Worm (Caenorhabditis elegans): ENCODE results near the gene ilkp-1.

ce11 chrII:11076550-11076949 is 26.5 kb downstream of the ilkp-1 start:
- TF ChIP-seq ama-1 (optimal IDR thresholded peaks at IDR 0.05) (no peak), hmg-4 (GFP tag; optimal IDR thresholded peaks at IDR 0.05) (no peak), pes-1 (GFP tag; IDR thresholded peaks at IDR 0.05) (no peak), tbx-37 (GFP tag; conservative IDR thresholded peaks at IDR 0.05) (no peak), F13C5.2 (tag; optimal IDR thresholded peaks at IDR 0.05) (no peak), hmbx-1 (tag; optimal IDR thresholded peaks at IDR 0.05) (no peak), B0310.2 (tag; optimal IDR thresholded peaks at IDR 0.05) (no peak), scrt-1 (GFP tag; IDR thresholded peaks at IDR 0.05) (no peak), sea-1 (GFP tag; conservative IDR thresholded peaks at IDR 0.05) (no peak), ets-7 (tag; optimal IDR thresholded peaks at IDR 0.05) (no peak), tbx-11 (GFP tag; IDR thresholded peaks at IDR 0.05) (no peak), flt-1 (GFP tag; IDR thresholded peaks at IDR 0.05) (no peak), aly-1 (tag; optimal IDR thresholded peaks at IDR 0.05) (no peak)

All from whole organism, early embryonic.